Worm (Caenorhabditis elegans) whole organism, late embryonic: Measurements from ENCODE around the gene ZC455.1.

ENCODE experiments used
- F13H6.1 ChIP-seq: sonication (generic microtip); optimal IDR thresholded peaks from 2 replicates; lab custom pipeline; 2016; ENCODE audit warnings: missing genetic modification characterization, missing compliant biosample characterization
- ceh-19 ChIP-seq: fragments of 200-800 bp; sonication (Bioruptor generic); optimal IDR thresholded peaks from 2 replicates; lab custom pipeline; 2018; ENCODE audit warnings: mild to moderate bottlenecking, missing genetic modification characterization, missing compliant biosample characterization
- elt-2 ChIP-seq: sonication (generic microtip); optimal IDR thresholded peaks from 2 replicates; lab custom pipeline; 2016; ENCODE audit warnings: missing genetic modification reagents, missing genetic modification characterization, missing compliant biosample characterization
- fkh-10 ChIP-seq: fragments of 150-350 bp; optimal IDR thresholded peaks from 2 replicates; lab custom pipeline; 2014; ENCODE audit warnings: missing biosample characterization, missing genetic modification reagents, missing genetic modification characterization
- hlh-30 ChIP-seq: sonication (generic microtip); optimal IDR thresholded peaks from 2 replicates; lab custom pipeline; 2017; ENCODE audit warnings: antibody characterized with exemption, missing genetic modification characterization, missing compliant biosample characterization; ENCODE audit not compliant: insufficient read depth
- odd-2 ChIP-seq: sonication (generic microtip); optimal IDR thresholded peaks from 2 replicates; lab custom pipeline; 2017; ENCODE audit warnings: antibody characterized with exemption, mild to moderate bottlenecking, missing genetic modification characterization, missing compliant biosample characterization
- pat-9 ChIP-seq: fragments of 200-800 bp; sonication (Bioruptor generic); optimal IDR thresholded peaks from 2 replicates; lab custom pipeline; 2018; ENCODE audit warnings: mild to moderate bottlenecking, missing genetic modification characterization, moderate library complexity, missing compliant biosample characterization
- pha-4 ChIP-seq: fragments of 150-350 bp; optimal IDR thresholded peaks from 2 replicates; lab custom pipeline; 2018; ENCODE audit warnings: missing biosample characterization, missing genetic modification reagents, missing genetic modification characterization
- pqm-1 ChIP-seq: sonication (generic microtip); optimal IDR thresholded peaks from 2 replicates; lab custom pipeline; 2016; ENCODE audit warnings: missing genetic modification characterization, missing compliant biosample characterization

- TF ChIP-seq odd-2 (tag; lab: Kevin White, UChicago) (no peak), ceh-19 (GFP tag; lab: Kevin White, UChicago) (no peak), pqm-1 (tag; lab: Kevin White, UChicago) (no peak), pat-9 (tag; lab: Kevin White, UChicago) (no peak), fkh-10 (GFP tag; lab: Kevin White, UChicago) (no peak), pha-4 (tag; lab: Kevin White, UChicago) (no peak), F13H6.1 (tag; lab: Kevin White, UChicago) (no peak), elt-2 (tag; lab: Kevin White, UChicago) (no peak), hlh-30 (no peak)
Observed at ce11 chrV:12797992-12798391, 24.7 kb downstream of the ZC455.1 start, which contains the start of gene ugt-6.
